Fruit fly (Drosophila melanogaster) whole organism, embryonic: ENCODE results near the gene CG10669.

ENCODE experiments used
- Ada2b ChIP-seq: fragments of 200-800 bp; sonication (Bioruptor generic); IDR thresholded peaks from 2 replicates; pipeline ENCODE4 v1.3.6; 2022; ENCODE audit warnings: missing biosample characterization, missing genetic modification characterization
- CG12071 ChIP-seq: fragments of 200-800 bp; sonication (Bioruptor generic); optimal IDR thresholded peaks from 3 replicates; lab custom pipeline; 2018; ENCODE audit warnings: missing biosample characterization, mild to moderate bottlenecking, missing genetic modification characterization
- CG12236 ChIP-seq: fragments of 200-800 bp; sonication (Bioruptor generic); optimal IDR thresholded peaks from 2 replicates; lab custom pipeline; 2016; ENCODE audit warnings: missing biosample characterization, missing genetic modification characterization
- CG12769 ChIP-seq: fragments of 200-800 bp; sonication (Bioruptor generic); optimal IDR thresholded peaks from 2 replicates; lab custom pipeline; 2019; ENCODE audit warnings: missing biosample characterization, mild to moderate bottlenecking, missing genetic modification characterization, moderate library complexity
- CG13894 ChIP-seq: fragments of 200-800 bp; sonication (Bioruptor generic); optimal IDR thresholded peaks from 3 replicates; lab custom pipeline; 2018; ENCODE audit warnings: missing biosample characterization, mild to moderate bottlenecking, missing genetic modification characterization, moderate library complexity
- CG14860 ChIP-seq: fragments of 200-800 bp; sonication (Bioruptor generic); IDR thresholded peaks from 3 replicates; pipeline ENCODE4 v1.3.6; 2022; ENCODE audit warnings: missing biosample characterization, missing genetic modification characterization; ENCODE audit not compliant: partially characterized antibody
- CG15011 ChIP-seq: fragments of 200-800 bp; sonication (Bioruptor generic); optimal IDR thresholded peaks from 3 replicates; lab custom pipeline; 2018; ENCODE audit warnings: missing biosample characterization, mild to moderate bottlenecking, missing genetic modification characterization
- CG15514 ChIP-seq: fragments of 200-800 bp; sonication (Bioruptor generic); optimal IDR thresholded peaks from 3 replicates; lab custom pipeline; 2017; ENCODE audit warnings: missing biosample characterization, missing genetic modification characterization, mild to moderate bottlenecking, moderate library complexity, missing genetic modification reagents
- CG18599 ChIP-seq: fragments of 200-800 bp; sonication (Bioruptor generic); optimal IDR thresholded peaks from 3 replicates; lab custom pipeline; 2017; ENCODE audit warnings: missing biosample characterization, missing genetic modification characterization, mild to moderate bottlenecking, moderate library complexity, missing genetic modification reagents
- CG34376 ChIP-seq: fragments of 200-800 bp; sonication (Bioruptor generic); optimal IDR thresholded peaks from 2 replicates; lab custom pipeline; 2018; ENCODE audit warnings: missing biosample characterization, mild to moderate bottlenecking, missing genetic modification characterization
- CG3847 ChIP-seq: fragments of 200-800 bp; sonication (Bioruptor generic); IDR thresholded peaks from 2 replicates; pipeline ENCODE4 v1.3.6; 2022; ENCODE audit warnings: missing biosample characterization, missing genetic modification characterization
- CG8290 ChIP-seq, 3 experiments: fragments of 200-800 bp; sonication (Bioruptor generic); optimal IDR thresholded peaks; 2 replicates each; lab custom pipeline; 2016 to 2019; ENCODE audit warnings: missing biosample characterization in 3 of 3, missing genetic modification characterization in 3 of 3, mild to moderate bottlenecking in 2 of 3, moderate library complexity in 1 of 3
- Dref ChIP-seq: fragments of 200-800 bp; sonication (Bioruptor generic); IDR thresholded peaks from 2 replicates; pipeline ENCODE4 v1.3.6; 2022; ENCODE audit warnings: missing biosample characterization, missing genetic modification characterization
- Eip74EF ChIP-seq, 2 experiments: fragments of 200-800 bp in 1 of 2; fragments of >200 bp in 1 of 2; sonication (Bioruptor generic) in 1 of 2; optimal IDR thresholded peaks; 2 replicates each; lab custom pipeline; 2017 to 2019; ENCODE audit warnings: missing biosample characterization in 2 of 2, missing genetic modification characterization in 2 of 2, mild to moderate bottlenecking in 1 of 2, moderate library complexity in 1 of 2
- Gsc ChIP-seq: fragments of 200-800 bp; sonication (Bioruptor generic); IDR thresholded peaks from 2 replicates; pipeline ENCODE4 v1.3.6; 2022; ENCODE audit warnings: missing biosample characterization, missing genetic modification characterization
- Hr78 ChIP-seq, 2 experiments: fragments of 200-800 bp in 1 of 2; fragments of >200 bp in 1 of 2; sonication (Bioruptor generic) in 1 of 2; optimal IDR thresholded peaks; 2 replicates each; lab custom pipeline; 2017 to 2019; ENCODE audit warnings: missing biosample characterization in 2 of 2, missing genetic modification characterization in 2 of 2, mild to moderate bottlenecking in 1 of 2, moderate library complexity in 1 of 2
- Jarid2 ChIP-seq: fragments of 200-800 bp; sonication (Bioruptor generic); optimal IDR thresholded peaks from 3 replicates; lab custom pipeline; 2017; ENCODE audit warnings: mild to moderate bottlenecking, missing biosample characterization, missing genetic modification reagents, missing genetic modification characterization
- NC2β ChIP-seq: fragments of 200-800 bp; sonication (Bioruptor generic); optimal IDR thresholded peaks from 2 replicates; lab custom pipeline; 2016; ENCODE audit warnings: missing biosample characterization, missing genetic modification characterization
- Rx ChIP-seq: fragments of 200-800 bp; sonication (Bioruptor generic); IDR thresholded peaks from 2 replicates; pipeline ENCODE4 v1.3.6; 2022; ENCODE audit warnings: missing biosample characterization, missing genetic modification characterization
- Trl ChIP-seq, 3 experiments: fragments of >200 bp in 2 of 3; fragments of 200-800 bp in 1 of 3; sonication (Bioruptor generic) in 1 of 3; optimal IDR thresholded peaks; 2 replicates in 1 of 3; 3 replicates in 2 of 3; lab custom pipeline; 2016 to 2017; ENCODE audit warnings: missing biosample characterization in 1 of 3, missing genetic modification characterization in 1 of 3
- eve ChIP-seq, 2 experiments: fragments of >200 bp; optimal IDR thresholded peaks; 2 replicates each; lab custom pipeline; 2017; ENCODE audit warnings: missing biosample characterization in 2 of 2, missing genetic modification characterization in 2 of 2
- exex ChIP-seq: fragments of 200-800 bp; sonication (Bioruptor generic); optimal IDR thresholded peaks from 4 replicates; lab custom pipeline; 2018; ENCODE audit warnings: missing biosample characterization, mild to moderate bottlenecking, missing genetic modification characterization, moderate library complexity
- ftz-f1 ChIP-seq: fragments of 200-800 bp; sonication (Bioruptor generic); optimal IDR thresholded peaks from 2 replicates; lab custom pipeline; 2016; ENCODE audit warnings: missing biosample characterization, missing genetic modification characterization
- lab ChIP-seq: fragments of 200-800 bp; sonication (Bioruptor generic); optimal IDR thresholded peaks from 3 replicates; lab custom pipeline; 2017; ENCODE audit warnings: missing biosample characterization, missing genetic modification characterization, mild to moderate bottlenecking, moderate library complexity, missing genetic modification reagents
- lbe ChIP-seq: fragments of 200-800 bp; sonication (Bioruptor generic); optimal IDR thresholded peaks from 2 replicates; lab custom pipeline; 2016; ENCODE audit warnings: missing biosample characterization, mild to moderate bottlenecking, missing genetic modification characterization
- lmd ChIP-seq: fragments of 200-800 bp; sonication (Bioruptor generic); IDR thresholded peaks from 2 replicates; pipeline ENCODE4 v1.3.6; 2022; ENCODE audit warnings: missing biosample characterization, missing genetic modification characterization
- mirr ChIP-seq: fragments of 200-800 bp; sonication (Bioruptor generic); optimal IDR thresholded peaks from 3 replicates; lab custom pipeline; 2018; ENCODE audit warnings: missing biosample characterization, mild to moderate bottlenecking, missing genetic modification characterization
- pros ChIP-seq: fragments of 200-800 bp; sonication (Bioruptor generic); optimal IDR thresholded peaks from 3 replicates; lab custom pipeline; 2019; ENCODE audit warnings: missing biosample characterization, mild to moderate bottlenecking, missing genetic modification characterization, moderate library complexity
- pum ChIP-seq: fragments of 200-800 bp; sonication (Bioruptor generic); optimal IDR thresholded peaks from 2 replicates; lab custom pipeline; 2016; ENCODE audit warnings: missing biosample characterization, missing genetic modification characterization
- sd ChIP-seq: fragments of 200-800 bp; sonication (Bioruptor generic); optimal IDR thresholded peaks from 3 replicates; lab custom pipeline; 2018; ENCODE audit warnings: missing biosample characterization, mild to moderate bottlenecking, missing genetic modification characterization, moderate library complexity
- sug ChIP-seq: fragments of 200-800 bp; optimal IDR thresholded peaks from 2 replicates; lab custom pipeline; 2019; ENCODE audit warnings: missing biosample characterization, mild to moderate bottlenecking, missing genetic modification characterization, moderate library complexity
- z ChIP-seq: fragments of 200-800 bp; sonication (Bioruptor generic); IDR thresholded peaks from 3 replicates; pipeline ENCODE4 v1.3.6; 2022; ENCODE audit warnings: missing biosample characterization, missing genetic modification characterization

CG10669 gene

DNA sequence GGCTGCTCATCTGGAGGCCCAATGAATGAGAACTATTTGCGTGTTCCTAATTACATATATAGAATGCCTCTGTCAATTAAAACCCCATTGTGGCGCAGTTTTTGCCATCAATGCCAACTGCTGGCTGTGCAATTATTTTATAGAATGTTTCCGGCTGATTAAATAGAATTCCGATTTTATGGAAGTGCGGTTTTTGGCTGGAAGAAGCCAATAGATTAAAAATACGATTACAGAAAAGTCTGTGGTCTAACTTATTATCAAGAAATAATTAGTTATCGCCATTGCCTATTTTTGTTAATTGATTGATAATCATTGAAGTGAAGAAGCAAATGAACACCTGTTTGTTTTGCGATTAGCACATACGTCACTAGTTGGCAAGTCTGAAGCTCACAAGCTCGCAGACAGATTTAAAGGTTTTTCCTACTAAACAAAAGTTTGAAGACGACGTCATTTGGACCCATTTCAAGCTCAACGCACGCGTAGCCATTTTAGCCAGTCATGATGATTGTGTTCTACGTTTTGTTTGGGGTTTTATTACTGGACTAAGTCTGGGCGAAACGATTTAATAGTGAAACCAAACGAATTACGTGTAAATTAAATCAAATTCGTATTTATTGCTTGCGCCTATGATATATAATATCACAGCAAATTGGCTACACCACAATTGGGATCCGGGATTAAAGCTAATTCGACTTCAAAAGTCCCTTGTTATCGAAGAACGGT is 29.1 kb downstream of the CG10669 start (continued):
- TF ChIP-seq exex (tag; lab: Kevin White, UChicago) (peak; percentile 99), NC2β (GFP tag; lab: Kevin White, UChicago) (no peak)

DNA sequence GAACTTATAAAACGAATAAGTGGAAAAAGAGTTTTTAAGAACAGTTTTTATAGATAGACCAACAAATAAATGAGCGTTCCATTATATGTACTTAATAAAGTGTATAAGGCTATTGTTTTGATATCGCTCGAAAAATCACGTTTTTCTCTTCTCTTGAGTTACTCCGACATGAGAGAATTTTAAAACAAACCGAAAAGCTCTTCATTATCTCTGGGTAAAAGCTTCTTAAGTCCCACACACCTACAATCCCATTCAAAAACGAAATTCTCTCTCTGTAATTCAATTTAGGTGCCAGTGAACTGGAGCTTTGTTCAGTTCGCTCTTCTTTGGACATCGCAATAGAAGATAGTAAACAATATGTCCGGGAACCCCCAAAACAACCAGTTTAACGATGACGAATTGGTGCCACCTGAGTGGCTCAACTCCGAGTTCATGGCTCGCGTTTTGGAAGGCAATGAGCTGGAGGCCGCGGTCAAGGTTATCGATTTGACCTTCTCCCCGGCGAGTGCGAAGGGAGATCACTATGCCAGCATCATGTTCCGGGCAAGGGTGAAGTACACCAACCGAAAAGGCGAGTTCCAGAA is 31.1 kb downstream of the CG10669 start, which contains the start of gene CG31436:
TSS of gene CG31436 (plus strand) at position 281 of the 584 bp plus-strand sequence.
- TF ChIP-seq Dref (GFP tag; lab: Robert Waterston, UW) (no peak), CG12071 (no peak), sug (tag; lab: Kevin White, UChicago) (peak; percentile 47), Hr78 (GFP tag; optimal IDR thresholded peaks at IDR 0.05; lab: Kevin White, UChicago) (peak in 1 of 2 experiments; percentile 82), CG15011 (no peak), eve (GFP tag; optimal IDR thresholded peaks at IDR 0.05; lab: Kevin White, UChicago) (no peak), Jarid2 (GFP tag; lab: Kevin White, UChicago) (peak; percentile 73), CG18599 (GFP tag; lab: Kevin White, UChicago) (no peak), CG15514 (GFP tag; lab: Kevin White, UChicago) (peak; percentile 12), Eip74EF (GFP tag; optimal IDR thresholded peaks at IDR 0.05; lab: Kevin White, UChicago) (peak in 1 of 2 experiments; percentile 18), lmd (GFP tag; lab: Robert Waterston, UW) (no peak), lbe (peak; percentile 42), lab (GFP tag; lab: Kevin White, UChicago) (peak; percentile 9), Gsc (GFP tag; lab: Robert Waterston, UW) (no peak), CG13894 (peak; percentile 36), CG8290 (GFP tag; optimal IDR thresholded peaks at IDR 0.05; lab: Kevin White, UChicago) (no peak), CG8290 (tag; optimal IDR thresholded peaks at IDR 0.05; lab: Kevin White, UChicago) (peak in 1 of 2 experiments; percentile 11), Ada2b (GFP tag; lab: Robert Waterston, UW) (no peak), sd (tag; lab: Kevin White, UChicago) (peak; percentile 35), ftz-f1 (GFP tag; lab: Kevin White, UChicago) (peak; percentile 92), exex (tag; lab: Kevin White, UChicago) (peak; percentile 42), z (peak; percentile 41; the same call in 1 of the 3 replicates), mirr (peak; percentile 30), CG12769 (tag; lab: Kevin White, UChicago) (peak; percentile 67), Trl (optimal IDR thresholded peaks at IDR 0.05; lab: Kevin White, UChicago) (peak; percentile 44 to 82), Trl (GFP tag; optimal IDR thresholded peaks at IDR 0.05; lab: Kevin White, UChicago) (no peak), pum (no peak), CG3847 (GFP tag; lab: Robert Waterston, UW) (no peak), CG34376 (GFP tag; lab: Kevin White, UChicago) (peak; percentile 29)

- TF ChIP-seq Rx, result no peak
- TF ChIP-seq lbe, result peak; percentile 30
- TF ChIP-seq CG14860 (GFP tag; lab: Robert Waterston, UW), result no peak
- TF ChIP-seq CG12236 (GFP tag; lab: Kevin White, UChicago), result no peak
- no peak for TF ChIP-seq pros (GFP tag; lab: Kevin White, UChicago)
- TF ChIP-seq, all 482 proteins: peak for 1
These were observed 32.8 kb downstream of the CG10669 start, which contains the start of gene CG31370 for dm6 chr3R:25302239-25302638. Gene CG31370, plus strand, starts transcription at chr3R:25302464.
